Fruit fly (Drosophila melanogaster): ENCODE results near the gene CG15879.

CG15879 gene

DNA sequence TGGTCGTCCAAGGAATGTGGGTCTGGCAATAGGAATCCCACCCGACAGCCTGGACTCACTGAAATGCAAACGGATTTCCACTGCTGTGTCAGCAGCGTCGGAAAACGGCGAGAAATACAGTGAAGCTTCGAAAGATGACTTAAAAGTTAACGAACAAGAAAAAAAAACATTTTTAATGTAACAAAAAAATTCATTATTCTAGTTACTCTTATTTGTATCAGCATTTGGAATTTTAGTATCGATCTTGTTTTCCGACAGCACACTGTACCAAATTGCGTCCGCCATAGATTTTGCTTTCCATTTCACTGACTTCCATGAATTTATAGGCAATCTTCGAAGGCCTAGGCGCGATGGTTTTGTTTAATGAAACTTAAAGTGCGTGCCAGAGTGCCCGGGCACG lies 4.1 kb downstream of the CG15879 start (continued):
- TF ChIP-seq HmgZ (tag; optimal IDR thresholded peaks at IDR 0.05) (no peak), HmgD (GFP tag; optimal IDR thresholded peaks at IDR 0.05) (no peak), Nf-YA (GFP tag; IDR thresholded peaks at IDR 0.05) (no peak), H2.0 (GFP tag; IDR thresholded peaks at IDR 0.05) (0 out of 2 replicates have a peak, but pooled peaks have one; percentile 31), CG5180 (GFP tag; optimal IDR thresholded peaks at IDR 0.05) (no peak), crc (GFP tag; optimal IDR thresholded peaks at IDR 0.05) (no peak), CG4820 (GFP tag; optimal IDR thresholded peaks at IDR 0.05) (no peak), cwo (GFP tag; optimal IDR thresholded peaks at IDR 0.05) (no peak), CG18262 (tag; optimal IDR thresholded peaks at IDR 0.05) (no peak), CG11560 (tag; IDR thresholded peaks at IDR 0.05) (no peak), CG14667 (GFP tag; IDR thresholded peaks at IDR 0.05) (no peak), crol (GFP tag; IDR thresholded peaks at IDR 0.05) (no peak), oc (tag; optimal IDR thresholded peaks at IDR 0.05) (no peak), CG3847 (GFP tag; IDR thresholded peaks at IDR 0.05) (no peak), onecut (GFP tag; IDR thresholded peaks at IDR 0.05) (no peak), pita (GFP tag; optimal IDR thresholded peaks at IDR 0.05) (no peak), nerfin-2 (GFP tag; IDR thresholded peaks at IDR 0.05; ENCODE audit: partially characterized antibody) (no peak), CG11093 (GFP tag; IDR thresholded peaks at IDR 0.05) (no peak), Sox100B (GFP tag; optimal IDR thresholded peaks at IDR 0.05) (no peak), Dip3 (GFP tag; optimal IDR thresholded peaks at IDR 0.05) (no peak), amos (GFP tag; IDR thresholded peaks at IDR 0.05; ENCODE audit: partially characterized antibody) (no peak), gfzf (GFP tag; optimal IDR thresholded peaks at IDR 0.05) (no peak), gsb (GFP tag; IDR thresholded peaks at IDR 0.05) (no peak), CG14441 (GFP tag; IDR thresholded peaks at IDR 0.05) (peak; percentile 34; the same call in 1 of the 2 replicates), p53 (GFP tag; optimal IDR thresholded peaks at IDR 0.05) (no peak), Bgb (GFP tag; IDR thresholded peaks at IDR 0.05; ENCODE audit: partially characterized antibody) (no peak), fd64A (GFP tag; optimal IDR thresholded peaks at IDR 0.05) (no peak), CG13296 (GFP tag; optimal IDR thresholded peaks at IDR 0.05) (no peak), CG2116 (GFP tag; optimal IDR thresholded peaks at IDR 0.05) (no peak), dimm (GFP tag; IDR thresholded peaks at IDR 0.05) (0 out of 2 replicates have a peak, but pooled peaks have one; percentile 6), CG2199 (GFP tag; IDR thresholded peaks at IDR 0.05) (no peak), ssp (GFP tag; IDR thresholded peaks at IDR 0.05) (peak; percentile 25; the same call in 1 of the 2 replicates), Pdp1 (GFP tag; optimal IDR thresholded peaks at IDR 0.05) (no peak), CG1602 (GFP tag; optimal IDR thresholded peaks at IDR 0.05) (no peak), rib (GFP tag; IDR thresholded peaks at IDR 0.05) (no peak), psq (GFP tag; optimal IDR thresholded peaks at IDR 0.05) (no peak), Dad (GFP tag; optimal IDR thresholded peaks at IDR 0.05) (no peak), NK7.1 (GFP tag; optimal IDR thresholded peaks at IDR 0.05) (no peak), sc (optimal IDR thresholded peaks at IDR 0.05) (no peak), sc (GFP tag; optimal IDR thresholded peaks at IDR 0.05) (no peak), CG12744 (GFP tag; optimal IDR thresholded peaks at IDR 0.05) (no peak), dati (GFP tag; IDR thresholded peaks at IDR 0.05) (no peak), CG7372 (GFP tag; IDR thresholded peaks at IDR 0.05) (no peak), row (GFP tag; IDR thresholded peaks at IDR 0.05) (peak; percentile 60), Hr51 (GFP tag; optimal IDR thresholded peaks at IDR 0.05) (peak in 1 of 2 experiments; percentile 15), CoRest (tag; optimal IDR thresholded peaks at IDR 0.05) (no peak), Atf-2 (GFP tag; optimal IDR thresholded peaks at IDR 0.05) (no peak), lilli (GFP tag; optimal IDR thresholded peaks at IDR 0.05) (peak; percentile 9), wek (GFP tag; optimal IDR thresholded peaks at IDR 0.05) (no peak), kni (GFP tag; optimal IDR thresholded peaks at IDR 0.05) (no peak), Max (GFP tag; optimal IDR thresholded peaks at IDR 0.05) (no peak), CG17912 (GFP tag; optimal IDR thresholded peaks at IDR 0.05) (no peak)

All from whole organism, embryonic.